Worm (Caenorhabditis elegans) whole organism, early embryonic: Measurements from ENCODE around the gene F41H10.5.

Experiments
- B0310.2 ChIP-seq: sonication (generic microtip); optimal IDR thresholded peaks from 2 replicates; lab custom pipeline; 2016; ENCODE audit warnings: mild to moderate bottlenecking, missing genetic modification characterization, missing compliant biosample characterization
- F13C5.2 ChIP-seq: sonication (generic microtip); optimal IDR thresholded peaks from 2 replicates; lab custom pipeline; 2017; ENCODE audit warnings: mild to moderate bottlenecking, missing genetic modification characterization, inconsistent platforms, missing compliant biosample characterization
- aly-1 ChIP-seq: sonication (generic microtip); optimal IDR thresholded peaks from 2 replicates; lab custom pipeline; 2016; ENCODE audit warnings: missing genetic modification characterization, missing compliant biosample characterization
- ama-1 ChIP-seq: fragments of 150-350 bp; optimal IDR thresholded peaks from 2 replicates; lab custom pipeline; 2014
- ceh-13 ChIP-seq: fragments of 200-800 bp; sonication (Bioruptor generic); optimal IDR thresholded peaks from 2 replicates; lab custom pipeline; 2018; ENCODE audit warnings: mild to moderate bottlenecking, missing genetic modification characterization, missing compliant biosample characterization
- ceh-36 ChIP-seq: sonication (generic microtip); optimal IDR thresholded peaks from 2 replicates; lab custom pipeline; 2016; ENCODE audit warnings: missing genetic modification characterization, inconsistent platforms, missing compliant biosample characterization
- ets-7 ChIP-seq: sonication (generic microtip); optimal IDR thresholded peaks from 2 replicates; lab custom pipeline; 2016; ENCODE audit warnings: missing genotype, missing genetic modification characterization, missing compliant biosample characterization
- flt-1 ChIP-seq: fragments of 200-800 bp; sonication (Bioruptor generic); IDR thresholded peaks from 2 replicates; pipeline ENCODE4 v1.3.6; 2022; ENCODE audit warnings: missing genetic modification characterization, missing compliant biosample characterization
- hmbx-1 ChIP-seq: sonication (generic microtip); optimal IDR thresholded peaks from 2 replicates; lab custom pipeline; 2016; ENCODE audit warnings: mild to moderate bottlenecking, missing genetic modification characterization, missing compliant biosample characterization
- hmg-4 ChIP-seq: fragments of 200-800 bp; sonication (Bioruptor generic); optimal IDR thresholded peaks from 2 replicates; lab custom pipeline; 2018; ENCODE audit warnings: mild to moderate bottlenecking, missing genetic modification characterization, missing compliant biosample characterization
- hnd-1 ChIP-seq: sonication (generic microtip); optimal IDR thresholded peaks from 2 replicates; lab custom pipeline; 2016; ENCODE audit warnings: missing genetic modification characterization, missing compliant biosample characterization
- pes-1 ChIP-seq: fragments of 200-800 bp; sonication (Bioruptor generic); IDR thresholded peaks from 2 replicates; pipeline ENCODE4 v1.3.6; 2022; ENCODE audit warnings: missing genetic modification reagents, missing genetic modification characterization, missing compliant biosample characterization
- scrt-1 ChIP-seq: fragments of 200-800 bp; sonication (Bioruptor generic); IDR thresholded peaks from 2 replicates; pipeline ENCODE4 v1.3.6; 2022; ENCODE audit warnings: missing genetic modification characterization, missing compliant biosample characterization
- sea-1 ChIP-seq: fragments of 200-800 bp; sonication (Bioruptor generic); conservative IDR thresholded peaks from 2 replicates; pipeline ENCODE4 v1.3.6; 2022; ENCODE audit warnings: missing genetic modification characterization, missing compliant biosample characterization
- tbx-11 ChIP-seq: fragments of 200-800 bp; sonication (Bioruptor generic); IDR thresholded peaks from 2 replicates; pipeline ENCODE4 v1.3.6; 2022; ENCODE audit warnings: missing genetic modification characterization, missing compliant biosample characterization
- tbx-37 ChIP-seq: fragments of 200-800 bp; sonication (Bioruptor generic); conservative IDR thresholded peaks from 2 replicates; pipeline ENCODE4 v1.3.6; 2022; ENCODE audit warnings: missing genetic modification reagents, missing genetic modification characterization, missing compliant biosample characterization
- tra-4 ChIP-seq: sonication (generic microtip); optimal IDR thresholded peaks from 2 replicates; lab custom pipeline; 2017; ENCODE audit warnings: missing genetic modification characterization, missing compliant biosample characterization

Gene F41H10.5

ce11 chrIV:5396769-5397168 is 36.1 kb downstream of the F41H10.5 start, which contains the start of gene ZK616.3:
Gene ZK616.3, plus strand, starts transcription at chrIV:5397069.
- TF ChIP-seq aly-1: no peak
- no peak for TF ChIP-seq hmbx-1 (tag; lab: Kevin White, UChicago)
- no peak for TF ChIP-seq ceh-36 (tag; lab: Kevin White, UChicago)
- TF ChIP-seq B0310.2 (tag; lab: Kevin White, UChicago): no peak
- no peak for TF ChIP-seq sea-1 (GFP tag; lab: Robert Waterston, UW)
- TF ChIP-seq pes-1 (GFP tag; lab: Robert Waterston, UW): no peak
- no peak for TF ChIP-seq hnd-1 (tag; lab: Kevin White, UChicago)
- no peak for TF ChIP-seq ama-1 (lab: Kevin White, UChicago)
- no peak for TF ChIP-seq tra-4 (tag; lab: Kevin White, UChicago)
- TF ChIP-seq tbx-37 (GFP tag; lab: Robert Waterston, UW): no peak
- no peak for TF ChIP-seq tbx-11 (GFP tag; lab: Robert Waterston, UW)
- TF ChIP-seq ceh-13: no peak
- no peak for TF ChIP-seq scrt-1
- no peak for TF ChIP-seq F13C5.2 (tag; lab: Kevin White, UChicago)
- TF ChIP-seq flt-1: no peak
- TF ChIP-seq hmg-4: no peak
- no peak for TF ChIP-seq ets-7 (tag; lab: Kevin White, UChicago)

ce11 chrIV:5397539-5397938 is 36.8 kb downstream of the F41H10.5 start, which contains the start of gene ZK616.2:
Gene ZK616.2, plus strand, starts transcription at chrIV:5397839.
- TF ChIP-seq ets-7 (tag; lab: Kevin White, UChicago): no peak
- TF ChIP-seq tra-4 (tag; lab: Kevin White, UChicago): no peak
- TF ChIP-seq flt-1: no peak
- TF ChIP-seq ama-1 (lab: Kevin White, UChicago): no peak
- TF ChIP-seq scrt-1: no peak
- no peak for TF ChIP-seq ceh-36 (tag; lab: Kevin White, UChicago)
- no peak for TF ChIP-seq tbx-37 (GFP tag; lab: Robert Waterston, UW)
- no peak for TF ChIP-seq tbx-11 (GFP tag; lab: Robert Waterston, UW)
- no peak for TF ChIP-seq hmbx-1 (tag; lab: Kevin White, UChicago)
- TF ChIP-seq hnd-1 (tag; lab: Kevin White, UChicago): no peak
- no peak for TF ChIP-seq sea-1 (GFP tag; lab: Robert Waterston, UW)
- TF ChIP-seq aly-1: no peak
- TF ChIP-seq hmg-4: no peak
- no peak for TF ChIP-seq B0310.2 (tag; lab: Kevin White, UChicago)
- no peak for TF ChIP-seq pes-1 (GFP tag; lab: Robert Waterston, UW)
- no peak for TF ChIP-seq F13C5.2 (tag; lab: Kevin White, UChicago)
- no peak for TF ChIP-seq ceh-13

- no peak for TF ChIP-seq aly-1
- no peak for TF ChIP-seq tbx-11 (GFP tag; lab: Robert Waterston, UW)
Observed at ce11 chrIV:5400609-5401008, 39.9 kb downstream of the F41H10.5 start, which contains the start of gene ZK616.1. Gene ZK616.1, plus strand, starts transcription at chrIV:5400909.

- TF ChIP-seq ama-1 (lab: Kevin White, UChicago) (no peak), sea-1 (GFP tag; lab: Robert Waterston, UW) (no peak), tra-4 (tag; lab: Kevin White, UChicago) (no peak), hmg-4 (no peak), tbx-11 (GFP tag; lab: Robert Waterston, UW) (no peak), ets-7 (tag; lab: Kevin White, UChicago) (no peak), ceh-36 (tag; lab: Kevin White, UChicago) (no peak), tbx-37 (GFP tag; lab: Robert Waterston, UW) (no peak), aly-1 (no peak), B0310.2 (tag; lab: Kevin White, UChicago) (no peak), scrt-1 (no peak), F13C5.2 (tag; lab: Kevin White, UChicago) (no peak), flt-1 (no peak), hnd-1 (tag; lab: Kevin White, UChicago) (no peak), ceh-13 (no peak), pes-1 (GFP tag; lab: Robert Waterston, UW) (no peak), hmbx-1 (tag; lab: Kevin White, UChicago) (no peak)
Observed at ce11 chrIV:5405345-5405744, 44.6 kb downstream of the F41H10.5 start, which contains the start of gene ZK616.61. Gene ZK616.61, plus strand, starts transcription at chrIV:5405645.

- TF ChIP-seq tbx-11 (GFP tag; lab: Robert Waterston, UW) (no peak), aly-1 (no peak), pes-1 (GFP tag; lab: Robert Waterston, UW) (no peak)
Observed at ce11 chrIV:5409112-5409511, 48.4 kb downstream of the F41H10.5 start.

- TF ChIP-seq hmg-4 (no peak), tbx-37 (GFP tag; lab: Robert Waterston, UW) (no peak), tra-4 (tag; lab: Kevin White, UChicago) (no peak), hmbx-1 (tag; lab: Kevin White, UChicago) (no peak), B0310.2 (tag; lab: Kevin White, UChicago) (no peak), ceh-13 (no peak), hnd-1 (tag; lab: Kevin White, UChicago) (no peak), aly-1 (no peak), ets-7 (tag; lab: Kevin White, UChicago) (no peak), F13C5.2 (tag; lab: Kevin White, UChicago) (no peak), pes-1 (GFP tag; lab: Robert Waterston, UW) (no peak), scrt-1 (no peak), flt-1 (no peak), ama-1 (lab: Kevin White, UChicago) (no peak), sea-1 (GFP tag; lab: Robert Waterston, UW) (no peak), tbx-11 (GFP tag; lab: Robert Waterston, UW) (no peak)
Observed at ce11 chrIV:5411120-5411519, 50.4 kb downstream of the F41H10.5 start, which contains the start of gene ZK616.65. Gene ZK616.65, minus strand, starts transcription at chrIV:5411220.
